Fruit fly (Drosophila melanogaster) whole organism, wandering third instar larva: Measurements from ENCODE around the gene CG3568.

ENCODE experiments used
- Dfd ChIP-seq: fragments of >200 bp; optimal IDR thresholded peaks from 2 replicates; lab custom pipeline; 2017; ENCODE audit warnings: missing biosample characterization, missing genetic modification characterization
- Hnf4 ChIP-seq: fragments of 200-800 bp; sonication (Bioruptor generic); optimal IDR thresholded peaks from 2 replicates; lab custom pipeline; 2016; ENCODE audit warnings: missing biosample characterization, mild to moderate bottlenecking, missing genetic modification characterization
- Hr78 ChIP-seq: fragments of >200 bp; optimal IDR thresholded peaks from 2 replicates; lab custom pipeline; 2017; ENCODE audit warnings: missing biosample characterization, missing genetic modification characterization
- Myc ChIP-seq: fragments of >200 bp; optimal IDR thresholded peaks from 2 replicates; lab custom pipeline; 2017
- Rel ChIP-seq, 2 experiments: fragments of 200-800 bp; sonication (Bioruptor generic) in 1 of 2; optimal IDR thresholded peaks; 2 replicates in 1 of 2; 3 replicates in 1 of 2; lab custom pipeline; 2016 to 2019; ENCODE audit warnings: mild to moderate bottlenecking in 2 of 2, missing biosample characterization in 2 of 2, missing genetic modification characterization in 2 of 2, moderate library complexity in 1 of 2
- foxo ChIP-seq, 2 experiments: fragments of 200-800 bp; sonication (Bioruptor generic); optimal IDR thresholded peaks; 2 replicates in 1 of 2; 3 replicates in 1 of 2; lab custom pipeline; 2016 to 2017; ENCODE audit warnings: missing biosample characterization in 2 of 2, missing genetic modification characterization in 2 of 2
- fru ChIP-seq: fragments of 200-800 bp; sonication (Bioruptor generic); optimal IDR thresholded peaks from 3 replicates; lab custom pipeline; 2016; ENCODE audit warnings: missing biosample characterization, mild to moderate bottlenecking, missing genetic modification characterization
- psq ChIP-seq: fragments of 200-800 bp; sonication (Bioruptor generic); optimal IDR thresholded peaks from 3 replicates; lab custom pipeline; 2017; ENCODE audit warnings: missing biosample characterization, mild to moderate bottlenecking, missing genetic modification characterization, moderate library complexity
- sv ChIP-seq: fragments of 200-800 bp; sonication (Bioruptor generic); optimal IDR thresholded peaks from 3 replicates; lab custom pipeline; 2016; ENCODE audit warnings: missing biosample characterization, missing genetic modification characterization
- usp ChIP-seq: fragments of >200 bp; optimal IDR thresholded peaks from 2 replicates; lab custom pipeline; 2017; ENCODE audit warnings: missing biosample characterization, missing genetic modification characterization

DNA sequence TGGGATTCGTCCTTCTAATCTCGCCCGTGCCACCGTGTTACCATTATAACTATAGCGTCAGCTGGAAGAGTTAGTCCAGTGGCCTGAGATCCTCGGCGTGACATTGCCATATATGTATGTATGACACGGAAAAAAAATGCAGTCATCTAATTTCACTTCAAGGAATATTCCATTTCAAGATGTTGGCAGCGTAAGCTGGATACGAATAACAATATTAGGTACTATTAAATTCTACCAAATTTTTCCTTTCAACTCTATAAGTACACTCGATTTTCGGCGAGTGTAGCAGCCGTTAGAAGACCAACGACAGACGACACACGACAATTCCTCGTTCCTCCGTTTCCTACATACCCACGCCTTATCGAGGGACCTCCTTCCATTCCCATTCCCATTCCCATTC is 22.5 kb downstream of the CG3568 start:
- no peak for TF ChIP-seq psq (GFP tag; lab: Kevin White, UChicago)
- TF ChIP-seq Rel (GFP tag; optimal IDR thresholded peaks at IDR 0.05; lab: Kevin White, UChicago), result no peak
- no peak for TF ChIP-seq Rel (tag; optimal IDR thresholded peaks at IDR 0.05; lab: Kevin White, UChicago)
- TF ChIP-seq sv, result no peak
- TF ChIP-seq Myc (lab: Kevin White, UChicago), result no peak
- TF ChIP-seq Hr78 (GFP tag; lab: Kevin White, UChicago), result no peak
- no peak for TF ChIP-seq fru
- no peak for TF ChIP-seq usp
- no peak for TF ChIP-seq Dfd (GFP tag; lab: Kevin White, UChicago)
- no peak for TF ChIP-seq Hnf4 (GFP tag; lab: Kevin White, UChicago)
- TF ChIP-seq foxo (GFP tag; optimal IDR thresholded peaks at IDR 0.05; lab: Kevin White, UChicago), result no peak
